Fruit fly (Drosophila melanogaster) whole organism, embryonic: ENCODE measurements around the gene Cdc37.

ENCODE experiments used
- CG10366 ChIP-seq: fragments of 200-800 bp; sonication (Bioruptor generic); IDR thresholded peaks from 2 replicates; pipeline ENCODE4 v1.3.6; 2022; ENCODE audit warnings: missing biosample characterization, missing genetic modification characterization
- CG10979 ChIP-seq: fragments of 200-800 bp; sonication (Bioruptor generic); optimal IDR thresholded peaks from 2 replicates; lab custom pipeline; 2018; ENCODE audit warnings: missing biosample characterization, mild to moderate bottlenecking, missing genetic modification characterization, moderate library complexity
- CG1233 ChIP-seq: fragments of 200-800 bp; sonication (Bioruptor generic); optimal IDR thresholded peaks from 4 replicates; lab custom pipeline; 2018; ENCODE audit warnings: missing biosample characterization, mild to moderate bottlenecking, missing genetic modification characterization
- CG13624 ChIP-seq: fragments of 200-800 bp; sonication (Bioruptor generic); optimal IDR thresholded peaks from 2 replicates; lab custom pipeline; 2016; ENCODE audit warnings: missing biosample characterization, missing genetic modification characterization
- CG15514 ChIP-seq: fragments of 200-800 bp; sonication (Bioruptor generic); optimal IDR thresholded peaks from 3 replicates; lab custom pipeline; 2017; ENCODE audit warnings: missing biosample characterization, missing genetic modification characterization, mild to moderate bottlenecking, moderate library complexity, missing genetic modification reagents
- CG2202 ChIP-seq: fragments of 200-800 bp; sonication (Bioruptor generic); optimal IDR thresholded peaks from 2 replicates; lab custom pipeline; 2018; ENCODE audit warnings: missing biosample characterization, mild to moderate bottlenecking, missing genetic modification characterization
- CG30403 ChIP-seq: fragments of 200-800 bp; sonication (Bioruptor generic); optimal IDR thresholded peaks from 3 replicates; lab custom pipeline; 2016; ENCODE audit warnings: missing biosample characterization, missing genetic modification characterization
- CG3065 ChIP-seq: fragments of 200-800 bp; sonication (Bioruptor generic); optimal IDR thresholded peaks from 2 replicates; lab custom pipeline; 2016; ENCODE audit warnings: missing biosample characterization, missing genetic modification characterization
- CG3726 ChIP-seq: fragments of 200-800 bp; sonication (Bioruptor generic); IDR thresholded peaks from 3 replicates; pipeline ENCODE4, ENCODE4 v1.3.6; 2022; ENCODE audit warnings: missing biosample characterization, missing genetic modification characterization
- CG4360 ChIP-seq: fragments of 200-800 bp; sonication (Bioruptor generic); IDR thresholded peaks from 2 replicates; pipeline ENCODE4 v1.3.6; 2022; ENCODE audit warnings: missing biosample characterization, missing genetic modification characterization
- CG43689 ChIP-seq: fragments of 200-800 bp; sonication (Bioruptor generic); IDR thresholded peaks from 2 replicates; pipeline ENCODE4 v1.3.6; 2022; ENCODE audit warnings: missing biosample characterization, missing genetic modification characterization
- CG5180 ChIP-seq: fragments of 200-800 bp; sonication (Bioruptor generic); optimal IDR thresholded peaks from 3 replicates; lab custom pipeline; 2017; ENCODE audit warnings: missing biosample characterization, missing genetic modification characterization, mild to moderate bottlenecking, moderate library complexity, missing genetic modification reagents
- CG6175 ChIP-seq: fragments of 200-800 bp; sonication (Bioruptor generic); IDR thresholded peaks from 3 replicates; pipeline ENCODE4 v1.3.6; 2022; ENCODE audit warnings: missing biosample characterization, missing genetic modification characterization
- CG6272 ChIP-seq: fragments of 200-800 bp; sonication (Bioruptor generic); IDR thresholded peaks from 2 replicates; pipeline ENCODE4 v1.3.6; 2022; ENCODE audit warnings: missing biosample characterization, missing genetic modification characterization
- CG7271 ChIP-seq: fragments of 200-800 bp; sonication (Bioruptor generic); optimal IDR thresholded peaks from 2 replicates; lab custom pipeline; 2018; ENCODE audit warnings: missing biosample characterization, mild to moderate bottlenecking, missing genetic modification characterization, moderate library complexity
- CG7357 ChIP-seq: fragments of 200-800 bp; sonication (Bioruptor generic); IDR thresholded peaks from 3 replicates; pipeline ENCODE4 v1.3.6; 2022; ENCODE audit warnings: missing biosample characterization, missing genetic modification characterization
- CG7372 ChIP-seq: fragments of 200-800 bp; sonication (Bioruptor generic); IDR thresholded peaks from 2 replicates; pipeline ENCODE4 v1.3.6; 2022; ENCODE audit warnings: missing biosample characterization, missing genetic modification characterization
- CG7786 ChIP-seq: fragments of 200-800 bp; sonication (Bioruptor generic); optimal IDR thresholded peaks from 2 replicates; lab custom pipeline; 2016; ENCODE audit warnings: missing biosample characterization, missing genetic modification characterization
- CG8281 ChIP-seq: fragments of 200-800 bp; sonication (Bioruptor generic); optimal IDR thresholded peaks from 2 replicates; lab custom pipeline; 2018; ENCODE audit warnings: missing biosample characterization, mild to moderate bottlenecking, missing genetic modification characterization, moderate library complexity
- D ChIP-seq, 2 experiments: fragments of 200-800 bp in 1 of 2; fragments of >200 bp in 1 of 2; sonication (Bioruptor generic) in 1 of 2; optimal IDR thresholded peaks; 2 replicates in 1 of 2; 3 replicates in 1 of 2; lab custom pipeline; 2017; ENCODE audit warnings: mild to moderate bottlenecking in 1 of 2, missing biosample characterization in 1 of 2, missing genetic modification characterization in 1 of 2, missing genetic modification reagents in 1 of 2
- E2f2 ChIP-seq: fragments of 200-800 bp; sonication (Bioruptor generic); IDR thresholded peaks from 2 replicates; pipeline ENCODE4 v1.3.6; 2022; ENCODE audit warnings: missing biosample characterization, missing genetic modification characterization
- Elba2 ChIP-seq: fragments of 200-800 bp; sonication (Bioruptor generic); optimal IDR thresholded peaks from 3 replicates; lab custom pipeline; 2016; ENCODE audit warnings: missing biosample characterization, missing genetic modification characterization
- GATAe ChIP-seq: fragments of 200-800 bp; sonication (Bioruptor generic); conservative IDR thresholded peaks from 2 replicates; pipeline ENCODE4 v1.3.6; 2022; ENCODE audit warnings: missing biosample characterization, missing genetic modification characterization
- H15 ChIP-seq: fragments of 200-800 bp; sonication (Bioruptor generic); IDR thresholded peaks from 3 replicates; pipeline ENCODE4 v1.3.6; 2022; ENCODE audit warnings: missing biosample characterization, missing genetic modification characterization
- HLH4C ChIP-seq: fragments of 200-800 bp; sonication (Bioruptor generic); IDR thresholded peaks from 3 replicates; pipeline ENCODE4 v1.3.6; 2022; ENCODE audit warnings: missing biosample characterization, missing genetic modification characterization; ENCODE audit not compliant: partially characterized antibody
- Hmx ChIP-seq: fragments of 200-800 bp; sonication (Bioruptor generic); optimal IDR thresholded peaks from 2 replicates; lab custom pipeline; 2016; ENCODE audit warnings: missing biosample characterization, missing genetic modification characterization
- Hsf ChIP-seq: fragments of 200-800 bp; sonication (Bioruptor generic); optimal IDR thresholded peaks from 3 replicates; lab custom pipeline; 2016; ENCODE audit warnings: missing biosample characterization, missing genetic modification characterization
- Med ChIP-seq: fragments of 200-800 bp; sonication (Bioruptor generic); peaks from one replicate; lab custom pipeline; 2016; ENCODE audit warnings: missing biosample characterization, missing genetic modification characterization, mild to moderate bottlenecking, inconsistent platforms, moderate library complexity
- Oli ChIP-seq: fragments of 200-800 bp; sonication (Bioruptor generic); optimal IDR thresholded peaks from 2 replicates; lab custom pipeline; 2018; ENCODE audit warnings: missing biosample characterization, mild to moderate bottlenecking, missing genetic modification characterization, moderate library complexity
- ab ChIP-seq: fragments of 200-800 bp; sonication (Bioruptor generic); optimal IDR thresholded peaks from 2 replicates; lab custom pipeline; 2016; ENCODE audit warnings: missing biosample characterization, missing genetic modification characterization
- cas ChIP-seq: fragments of 200-800 bp; sonication (Bioruptor generic); IDR thresholded peaks from 2 replicates; pipeline ENCODE4 v1.3.6; 2022; ENCODE audit warnings: missing biosample characterization, missing genetic modification characterization
- chn ChIP-seq: fragments of 200-800 bp; sonication (Bioruptor generic); optimal IDR thresholded peaks from 2 replicates; lab custom pipeline; 2016; ENCODE audit warnings: missing biosample characterization, missing genetic modification characterization
- croc ChIP-seq: fragments of 200-800 bp; sonication (Bioruptor generic); conservative IDR thresholded peaks from 3 replicates; pipeline ENCODE4 v1.3.6; 2022; ENCODE audit warnings: missing biosample characterization, missing genetic modification characterization
- eyg ChIP-seq: fragments of 200-800 bp; sonication (Bioruptor generic); optimal IDR thresholded peaks from 3 replicates; lab custom pipeline; 2016; ENCODE audit warnings: missing biosample characterization, missing genetic modification characterization
- fd64A ChIP-seq: fragments of 200-800 bp; sonication (Bioruptor generic); optimal IDR thresholded peaks from 3 replicates; lab custom pipeline; 2018; ENCODE audit warnings: missing biosample characterization, mild to moderate bottlenecking, missing genetic modification characterization
- h ChIP-seq: fragments of >200 bp; optimal IDR thresholded peaks from 2 replicates; lab custom pipeline; 2017
- her ChIP-seq: fragments of 200-800 bp; sonication (Bioruptor generic); optimal IDR thresholded peaks from 2 replicates; lab custom pipeline; 2016; ENCODE audit warnings: missing biosample characterization, missing genetic modification characterization
- onecut ChIP-seq: fragments of 200-800 bp; sonication (Bioruptor generic); IDR thresholded peaks from 2 replicates; pipeline ENCODE4 v1.3.6; 2022; ENCODE audit warnings: missing biosample characterization, missing genetic modification characterization
- pho ChIP-seq: fragments of 200-800 bp; sonication (Bioruptor generic); optimal IDR thresholded peaks from 2 replicates; lab custom pipeline; 2016; ENCODE audit warnings: missing biosample characterization, missing genetic modification characterization
- prd ChIP-seq, 3 experiments: fragments of >200 bp in 2 of 3; fragments of 200-800 bp in 1 of 3; sonication (Bioruptor generic) in 1 of 3; optimal IDR thresholded peaks in 2 of 3; IDR thresholded peaks in 1 of 3; 2 replicates in 2 of 3; 3 replicates in 1 of 3; pipeline versions ENCODE4 v1.3.6 to Lab custom; 2017 to 2022; ENCODE audit warnings: missing biosample characterization in 1 of 3, missing genetic modification characterization in 1 of 3
- pum ChIP-seq: fragments of 200-800 bp; sonication (Bioruptor generic); optimal IDR thresholded peaks from 2 replicates; lab custom pipeline; 2016; ENCODE audit warnings: missing biosample characterization, missing genetic modification characterization
- repo ChIP-seq: fragments of 200-800 bp; sonication (Bioruptor generic); optimal IDR thresholded peaks from 2 replicates; lab custom pipeline; 2016; ENCODE audit warnings: missing biosample characterization, missing genetic modification characterization
- sens ChIP-seq: fragments of 200-800 bp; sonication (Bioruptor generic); peaks from one replicate; lab custom pipeline; 2016; ENCODE audit warnings: missing biosample characterization, missing genetic modification characterization
- stc ChIP-seq: fragments of 200-800 bp; sonication (Bioruptor generic); IDR thresholded peaks from 2 replicates; pipeline ENCODE4 v1.3.6; 2022; ENCODE audit warnings: missing biosample characterization, missing genetic modification characterization
- tin ChIP-seq: fragments of 200-800 bp; sonication (Bioruptor generic); optimal IDR thresholded peaks from 3 replicates; lab custom pipeline; 2016; ENCODE audit warnings: missing biosample characterization, missing genetic modification characterization
- ttk ChIP-seq: fragments of 200-800 bp; sonication (Bioruptor generic); IDR thresholded peaks from 2 replicates; pipeline ENCODE4 v2.1.2; 2022; ENCODE audit warnings: missing biosample characterization, missing genetic modification characterization
- vnd ChIP-seq: fragments of 200-800 bp; sonication (Bioruptor generic); IDR thresholded peaks from 3 replicates; pipeline ENCODE4 v1.3.6; 2022; ENCODE audit warnings: missing biosample characterization, missing genetic modification characterization; ENCODE audit not compliant: partially characterized antibody
- vvl ChIP-seq: fragments of 200-800 bp; sonication (Bioruptor generic); IDR thresholded peaks from 2 replicates; pipeline ENCODE4 v1.3.6; 2022; ENCODE audit warnings: missing biosample characterization, missing genetic modification characterization
- zf30C ChIP-seq: fragments of 200-800 bp; sonication (Bioruptor generic); optimal IDR thresholded peaks from 3 replicates; lab custom pipeline; 2018; ENCODE audit warnings: missing biosample characterization, mild to moderate bottlenecking, missing genetic modification characterization
- zfh2 ChIP-seq: fragments of 200-800 bp; sonication (Bioruptor generic); optimal IDR thresholded peaks from 2 replicates; lab custom pipeline; 2016; ENCODE audit warnings: missing biosample characterization, missing genetic modification characterization

Gene Cdc37

dm6 chr3L:1794164-1794942, 839 bp upstream of the Cdc37 start (continued):
- TF ChIP-seq vvl (peak; percentile 70), pum (no peak), repo (GFP tag; lab: Kevin White, UChicago) (no peak), zf30C (GFP tag; lab: Kevin White, UChicago) (no peak), CG1233 (GFP tag; lab: Kevin White, UChicago) (peak; percentile 38), Hmx (GFP tag; lab: Kevin White, UChicago) (no peak), CG3065 (no peak), prd (optimal IDR thresholded peaks at IDR 0.05; lab: Kevin White, UChicago) (no peak), prd (GFP tag; IDR thresholded peaks at IDR 0.05; lab: Robert Waterston, UW) (no peak), CG7357 (GFP tag; lab: Robert Waterston, UW) (no peak), ttk (GFP tag; lab: Robert Waterston, UW) (peak; percentile 18; the same call in 1 of the 2 replicates), her (GFP tag; lab: Kevin White, UChicago) (peak; percentile 41), tin (no peak), CG43689 (GFP tag; lab: Robert Waterston, UW) (no peak), CG7271 (no peak), D (optimal IDR thresholded peaks at IDR 0.05; lab: Kevin White, UChicago) (peak; percentile 17), D (GFP tag; optimal IDR thresholded peaks at IDR 0.05; lab: Kevin White, UChicago) (no peak), Hsf (GFP tag; lab: Kevin White, UChicago) (no peak), eyg (no peak), Elba2 (GFP tag; lab: Kevin White, UChicago) (no peak), pho (no peak), vnd (GFP tag; lab: Robert Waterston, UW) (0 out of 3 replicates have a peak, but pooled peaks have one; percentile 14), sens (GFP tag; lab: Kevin White, UChicago) (peak; percentile 28), h (lab: Kevin White, UChicago) (no peak), zfh2 (no peak), GATAe (GFP tag; lab: Robert Waterston, UW) (peak; percentile 53; the same call in 1 of the 2 replicates), CG8281 (tag; lab: Kevin White, UChicago) (no peak), CG7372 (GFP tag; lab: Robert Waterston, UW) (0 out of 2 replicates have a peak, but pooled peaks have one; percentile 13), stc (GFP tag; lab: Robert Waterston, UW) (no peak), CG3726 (GFP tag; lab: Robert Waterston, UW) (no peak), chn (GFP tag; lab: Kevin White, UChicago) (no peak), Oli (no peak), CG30403 (no peak), CG15514 (GFP tag; lab: Kevin White, UChicago) (peak; percentile 49), CG6175 (peak; percentile 53; the same call in 1 of the 3 replicates), H15 (GFP tag; lab: Robert Waterston, UW) (no peak), croc (no peak), onecut (GFP tag; lab: Robert Waterston, UW) (no peak; the same call in 1 of the 2 replicates), CG7786 (GFP tag; lab: Kevin White, UChicago) (no peak), E2f2 (GFP tag; lab: Robert Waterston, UW) (peak; percentile 26), cas (GFP tag; lab: Robert Waterston, UW) (no peak), CG5180 (GFP tag; lab: Kevin White, UChicago) (peak; percentile 47), Med (GFP tag; lab: Kevin White, UChicago) (peak; percentile 88), CG4360 (peak; percentile 85), CG2202 (tag; lab: Kevin White, UChicago) (no peak), HLH4C (GFP tag; lab: Robert Waterston, UW) (no peak), CG6272 (GFP tag; lab: Robert Waterston, UW) (no peak), CG10366 (GFP tag; lab: Robert Waterston, UW) (no peak), ab (GFP tag; lab: Kevin White, UChicago) (peak; percentile 27), fd64A (GFP tag; lab: Kevin White, UChicago) (no peak), CG10979 (tag; lab: Kevin White, UChicago) (no peak), CG13624 (peak; percentile 46)
